Worm (Caenorhabditis elegans) whole organism, L3 larva: ENCODE data around the gene nlp-43.

Source experiments
- R02D3.7 ChIP-seq: fragments of 150-350 bp; optimal IDR thresholded peaks from 2 replicates; lab custom pipeline; 2014; ENCODE audit warnings: missing biosample characterization, missing genetic modification characterization
- ZK546.5 ChIP-seq: sonication (generic microtip); optimal IDR thresholded peaks from 2 replicates; lab custom pipeline; 2017; ENCODE audit warnings: missing biosample characterization, missing genetic modification characterization
- aly-2 ChIP-seq: fragments of 150-350 bp; optimal IDR thresholded peaks from 2 replicates; lab custom pipeline; 2014; ENCODE audit warnings: missing biosample characterization, missing genetic modification characterization
- ama-1 ChIP-seq: fragments of 150-350 bp; optimal IDR thresholded peaks from 2 replicates; lab custom pipeline; 2018
- ceh-28 ChIP-seq: fragments of 150-350 bp; optimal IDR thresholded peaks from 2 replicates; lab custom pipeline; 2014; ENCODE audit warnings: missing biosample characterization, missing genetic modification reagents, missing genetic modification characterization
- ceh-82 ChIP-seq: fragments of 150-350 bp; optimal IDR thresholded peaks from 2 replicates; lab custom pipeline; 2014; ENCODE audit warnings: missing biosample characterization, missing genetic modification characterization
- egl-27 ChIP-seq: sonication (generic microtip); optimal IDR thresholded peaks from 4 replicates; lab custom pipeline; 2017; ENCODE audit warnings: missing biosample characterization, missing genetic modification reagents, missing genetic modification characterization
- egl-5 ChIP-seq: fragments of 150-350 bp; optimal IDR thresholded peaks from 2 replicates; lab custom pipeline; 2017; ENCODE audit warnings: missing biosample characterization, missing genetic modification reagents, missing genetic modification characterization, inconsistent platforms
- elt-1 ChIP-seq: fragments of 150-350 bp; optimal IDR thresholded peaks from 2 replicates; lab custom pipeline; 2014; ENCODE audit warnings: missing biosample characterization, missing genetic modification characterization
- elt-2 ChIP-seq: sonication (generic microtip); optimal IDR thresholded peaks from 2 replicates; lab custom pipeline; 2016; ENCODE audit warnings: missing genetic modification reagents, mild to moderate bottlenecking, missing genetic modification characterization, missing compliant biosample characterization
- elt-3 ChIP-seq, 3 experiments: fragments of 150-350 bp in 1 of 3; sonication (generic microtip) in 2 of 3; optimal IDR thresholded peaks; 2 replicates in 2 of 3; 4 replicates in 1 of 3; lab custom pipeline; 2014 to 2017; ENCODE audit warnings: missing biosample characterization in 3 of 3, missing genetic modification characterization in 3 of 3
- eor-1 ChIP-seq, 2 experiments: fragments of 150-350 bp; optimal IDR thresholded peaks; 2 replicates each; lab custom pipeline; 2014 to 2018; ENCODE audit warnings: missing biosample characterization in 2 of 2, missing genetic modification characterization in 2 of 2
- fkh-10 ChIP-seq: sonication (generic microtip); optimal IDR thresholded peaks from 2 replicates; lab custom pipeline; 2017; ENCODE audit warnings: missing biosample characterization, missing genetic modification reagents, missing genetic modification characterization
- hmg-11 ChIP-seq: sonication (generic microtip); optimal IDR thresholded peaks from 2 replicates; lab custom pipeline; 2016; ENCODE audit warnings: missing genetic modification characterization, missing compliant biosample characterization
- jun-1 ChIP-seq: fragments of 150-350 bp; optimal IDR thresholded peaks from 2 replicates; lab custom pipeline; 2014; ENCODE audit warnings: missing biosample characterization, missing genetic modification reagents, missing genetic modification characterization
- lin-15B ChIP-seq: fragments of 150-350 bp; optimal IDR thresholded peaks from 2 replicates; lab custom pipeline; 2014; ENCODE audit warnings: missing biosample characterization, missing genetic modification characterization
- lin-39 ChIP-seq: fragments of 150-350 bp; optimal IDR thresholded peaks from 2 replicates; lab custom pipeline; 2018; ENCODE audit warnings: missing biosample characterization, missing genetic modification reagents, missing genetic modification characterization
- lsy-12 ChIP-seq: sonication (generic microtip); optimal IDR thresholded peaks from 2 replicates; lab custom pipeline; 2016; ENCODE audit warnings: mild to moderate bottlenecking, missing genetic modification characterization, missing compliant biosample characterization
- mdl-1 ChIP-seq: fragments of 150-350 bp; optimal IDR thresholded peaks from 2 replicates; lab custom pipeline; 2014; ENCODE audit warnings: missing biosample characterization, missing genetic modification characterization
- nfya-1 ChIP-seq: sonication (generic microtip); optimal IDR thresholded peaks from 2 replicates; lab custom pipeline; 2017; ENCODE audit warnings: missing genetic modification characterization, mild to moderate bottlenecking, missing compliant biosample characterization, antibody characterized with exemption, moderate library complexity; ENCODE audit not compliant: insufficient read depth
- nhr-11 ChIP-seq: fragments of 150-350 bp; optimal IDR thresholded peaks from 2 replicates; lab custom pipeline; 2014; ENCODE audit warnings: missing biosample characterization, missing genetic modification characterization
- nhr-12 ChIP-seq: fragments of 150-350 bp; optimal IDR thresholded peaks from 2 replicates; lab custom pipeline; 2014; ENCODE audit warnings: missing biosample characterization, missing genetic modification characterization
- nhr-23 ChIP-seq: fragments of 150-350 bp; optimal IDR thresholded peaks from 2 replicates; lab custom pipeline; 2014; ENCODE audit warnings: missing biosample characterization, missing genetic modification reagents, missing genetic modification characterization
- nhr-237 ChIP-seq: fragments of 150-350 bp; optimal IDR thresholded peaks from 2 replicates; lab custom pipeline; 2014; ENCODE audit warnings: missing biosample characterization, missing genetic modification characterization
- nhr-25 ChIP-seq: sonication (generic microtip); optimal IDR thresholded peaks from 2 replicates; lab custom pipeline; 2017; ENCODE audit warnings: missing biosample characterization, missing genetic modification characterization
- nhr-43 ChIP-seq: sonication (generic microtip); optimal IDR thresholded peaks from 2 replicates; lab custom pipeline; 2016; ENCODE audit warnings: mild to moderate bottlenecking, missing genetic modification characterization, missing compliant biosample characterization; ENCODE audit not compliant: poor library complexity, severe bottlenecking
- nhr-67 ChIP-seq: fragments of 150-350 bp; optimal IDR thresholded peaks from 2 replicates; lab custom pipeline; 2014; ENCODE audit warnings: missing biosample characterization, missing genetic modification characterization
- nhr-77 ChIP-seq: fragments of 150-350 bp; optimal IDR thresholded peaks from 2 replicates; lab custom pipeline; 2014; ENCODE audit warnings: missing biosample characterization, missing genetic modification characterization
- pha-4 ChIP-seq: fragments of 150-350 bp; optimal IDR thresholded peaks from 2 replicates; lab custom pipeline; 2014; ENCODE audit warnings: missing biosample characterization, missing genetic modification reagents, missing genetic modification characterization
- pqm-1 ChIP-seq: fragments of 150-350 bp; optimal IDR thresholded peaks from 2 replicates; lab custom pipeline; 2017; ENCODE audit warnings: missing biosample characterization, missing genetic modification characterization, inconsistent platforms
- sea-2 ChIP-seq: fragments of 150-350 bp; sonication (generic microtip); optimal IDR thresholded peaks from 4 replicates; lab custom pipeline; 2014; ENCODE audit warnings: missing biosample characterization, missing genetic modification reagents, missing genetic modification characterization
- skn-1 ChIP-seq: fragments of 150-350 bp; optimal IDR thresholded peaks from 2 replicates; lab custom pipeline; 2014; ENCODE audit warnings: missing biosample characterization, missing genetic modification characterization
- snpc-4 ChIP-seq: fragments of 150-350 bp; optimal IDR thresholded peaks from 2 replicates; lab custom pipeline; 2014; ENCODE audit warnings: missing biosample characterization, missing genetic modification characterization
- tbx-2 ChIP-seq: sonication (generic microtip); optimal IDR thresholded peaks from 2 replicates; lab custom pipeline; 2016; ENCODE audit warnings: mild to moderate bottlenecking, missing genetic modification characterization, missing compliant biosample characterization
- unc-39 ChIP-seq: sonication (generic microtip); optimal IDR thresholded peaks from 4 replicates; lab custom pipeline; 2017; ENCODE audit warnings: missing biosample characterization, missing genetic modification characterization
- unc-62 ChIP-seq: fragments of 150-350 bp; sonication (generic microtip); optimal IDR thresholded peaks from 4 replicates; lab custom pipeline; 2014; ENCODE audit warnings: missing biosample characterization, missing genetic modification reagents, missing genetic modification characterization
- zag-1 ChIP-seq: fragments of 150-350 bp; optimal IDR thresholded peaks from 2 replicates; lab custom pipeline; 2014; ENCODE audit warnings: missing biosample characterization, missing genetic modification characterization
- ztf-4 ChIP-seq: fragments of 150-350 bp; optimal IDR thresholded peaks from 2 replicates; lab custom pipeline; 2014; ENCODE audit warnings: missing biosample characterization, missing genetic modification characterization

Gene nlp-43

ce11 chrIII:5031375-5031836 is 10.8 kb upstream of the nlp-43 start:
- TF ChIP-seq elt-2, result peak; percentile 62
- peak; percentile 73 for TF ChIP-seq lsy-12 (tag; lab: Kevin White, UChicago)
- peak; percentile 67 for TF ChIP-seq nhr-23 (tag; lab: Kevin White, UChicago)
- TF ChIP-seq hmg-11 (tag; lab: Kevin White, UChicago), result peak; percentile 94
- peak; percentile 65 for TF ChIP-seq tbx-2
- peak; percentile 67 for TF ChIP-seq nfya-1 (tag; lab: Kevin White, UChicago)
- TF ChIP-seq nhr-43 (tag; lab: Kevin White, UChicago), result peak; percentile 58
- TF ChIP-seq lin-39 (tag; lab: Kevin White, UChicago), result peak; percentile 59
- peak; percentile 67 for TF ChIP-seq nhr-25
- peak; percentile 11 for TF ChIP-seq elt-1 (tag; lab: Kevin White, UChicago)
- peak; percentile 69 for TF ChIP-seq jun-1 (tag; lab: Kevin White, UChicago)
- TF ChIP-seq skn-1 (tag; lab: Kevin White, UChicago), result peak; percentile 65
- peak; percentile 32 for TF ChIP-seq aly-2
- TF ChIP-seq pha-4 (tag; lab: Kevin White, UChicago), result peak; percentile 76
- TF ChIP-seq R02D3.7, result peak; percentile 10

- TF ChIP-seq egl-27 (tag; lab: Kevin White, UChicago) (no peak), nhr-43 (tag; lab: Kevin White, UChicago) (no peak), egl-5 (tag; lab: Kevin White, UChicago) (peak; percentile 4)
These were observed 6.1 kb upstream of the nlp-43 start, which contains the start of gene C45G9.6 for ce11 chrIII:5036158-5036557. Gene C45G9.6 (plus strand): TSS chrIII:5036458.

- TF ChIP-seq ceh-82 (tag; lab: Kevin White, UChicago) (no peak), hmg-11 (tag; lab: Kevin White, UChicago) (no peak), aly-2 (no peak), nhr-12 (tag; lab: Kevin White, UChicago) (no peak), egl-27 (tag; lab: Kevin White, UChicago) (no peak), snpc-4 (tag; lab: Kevin White, UChicago) (no peak), fkh-10 (GFP tag; lab: Kevin White, UChicago) (no peak), nhr-77 (tag; lab: Kevin White, UChicago) (no peak), nhr-237 (tag; lab: Kevin White, UChicago) (no peak)
These were observed 2.5 kb downstream of the nlp-43 start, which contains the start of gene C45G9.14 for ce11 chrIII:5044709-5045108. Gene C45G9.14 (plus strand): TSS chrIII:5045009.

- TF ChIP-seq skn-1 (tag; lab: Kevin White, UChicago) (no peak), nhr-25 (peak; percentile 95), nhr-237 (tag; lab: Kevin White, UChicago) (no peak), nhr-77 (tag; lab: Kevin White, UChicago) (no peak), lin-39 (tag; lab: Kevin White, UChicago) (peak; percentile 23), lin-15B (tag; lab: Kevin White, UChicago) (peak; percentile 70), nhr-23 (tag; lab: Kevin White, UChicago) (peak; percentile 27), pqm-1 (tag; lab: Kevin White, UChicago) (peak; percentile 0), sea-2 (GFP tag; lab: Kevin White, UChicago) (no peak), nhr-43 (tag; lab: Kevin White, UChicago) (peak; percentile 9), egl-5 (tag; lab: Kevin White, UChicago) (no peak), nhr-12 (tag; lab: Kevin White, UChicago) (no peak), aly-2 (no peak), pha-4 (tag; lab: Kevin White, UChicago) (peak; percentile 32), fkh-10 (GFP tag; lab: Kevin White, UChicago) (peak; percentile 17), nhr-11 (no peak), snpc-4 (tag; lab: Kevin White, UChicago) (peak; percentile 80), R02D3.7 (no peak), jun-1 (tag; lab: Kevin White, UChicago) (peak; percentile 5), ceh-28 (no peak), elt-2 (peak; percentile 74), nfya-1 (tag; lab: Kevin White, UChicago) (peak; percentile 20), nhr-67 (no peak), ama-1 (lab: Kevin White, UChicago) (no peak), mdl-1 (tag; lab: Kevin White, UChicago) (no peak)
These were observed 5.0 kb downstream of the nlp-43 start, which contains the start of gene txbp-3 for ce11 chrIII:5047175-5047574. Gene txbp-3 (minus strand): TSS chrIII:5047459.

- TF ChIP-seq elt-3 (tag; optimal IDR thresholded peaks at IDR 0.05; lab: Kevin White, UChicago) (no peak), lsy-12 (tag; lab: Kevin White, UChicago) (no peak), ztf-4 (no peak), unc-39 (tag; lab: Kevin White, UChicago) (no peak), ama-1 (lab: Kevin White, UChicago) (no peak), zag-1 (tag; lab: Kevin White, UChicago) (no peak), nhr-77 (tag; lab: Kevin White, UChicago) (no peak), egl-5 (tag; lab: Kevin White, UChicago) (no peak), unc-62 (GFP tag; lab: Kevin White, UChicago) (no peak), pqm-1 (tag; lab: Kevin White, UChicago) (no peak), nhr-12 (tag; lab: Kevin White, UChicago) (no peak), tbx-2 (no peak), lin-39 (tag; lab: Kevin White, UChicago) (no peak), nhr-237 (tag; lab: Kevin White, UChicago) (no peak), eor-1 (tag; optimal IDR thresholded peaks at IDR 0.05; lab: Kevin White, UChicago) (no peak), R02D3.7 (no peak), ZK546.5 (tag; lab: Kevin White, UChicago) (no peak), skn-1 (tag; lab: Kevin White, UChicago) (no peak), elt-1 (tag; lab: Kevin White, UChicago) (no peak)
These were observed 5.5 kb downstream of the nlp-43 start, which contains the start of gene C45G9.5 for ce11 chrIII:5047740-5048139. Gene C45G9.5 (plus strand): TSS chrIII:5048117.
